Worm (Caenorhabditis elegans) whole organism, early embryonic: Measurements from ENCODE around the gene pept-1.

Experiments used
- B0310.2 ChIP-seq: sonication (generic microtip); optimal IDR thresholded peaks from 2 replicates; lab custom pipeline; 2016; ENCODE audit warnings: mild to moderate bottlenecking, missing genetic modification characterization, missing compliant biosample characterization
- F13C5.2 ChIP-seq: sonication (generic microtip); optimal IDR thresholded peaks from 2 replicates; lab custom pipeline; 2017; ENCODE audit warnings: mild to moderate bottlenecking, missing genetic modification characterization, inconsistent platforms, missing compliant biosample characterization
- aly-1 ChIP-seq: sonication (generic microtip); optimal IDR thresholded peaks from 2 replicates; lab custom pipeline; 2016; ENCODE audit warnings: missing genetic modification characterization, missing compliant biosample characterization
- ama-1 ChIP-seq: fragments of 150-350 bp; optimal IDR thresholded peaks from 2 replicates; lab custom pipeline; 2014
- ceh-13 ChIP-seq: fragments of 200-800 bp; sonication (Bioruptor generic); optimal IDR thresholded peaks from 2 replicates; lab custom pipeline; 2018; ENCODE audit warnings: mild to moderate bottlenecking, missing genetic modification characterization, missing compliant biosample characterization
- ceh-36 ChIP-seq: sonication (generic microtip); optimal IDR thresholded peaks from 2 replicates; lab custom pipeline; 2016; ENCODE audit warnings: missing genetic modification characterization, inconsistent platforms, missing compliant biosample characterization
- ets-7 ChIP-seq: sonication (generic microtip); optimal IDR thresholded peaks from 2 replicates; lab custom pipeline; 2016; ENCODE audit warnings: missing genotype, missing genetic modification characterization, missing compliant biosample characterization
- flt-1 ChIP-seq: fragments of 200-800 bp; sonication (Bioruptor generic); IDR thresholded peaks from 2 replicates; pipeline ENCODE4 v1.3.6; 2022; ENCODE audit warnings: missing genetic modification characterization, missing compliant biosample characterization
- hmbx-1 ChIP-seq: sonication (generic microtip); optimal IDR thresholded peaks from 2 replicates; lab custom pipeline; 2016; ENCODE audit warnings: mild to moderate bottlenecking, missing genetic modification characterization, missing compliant biosample characterization
- hmg-4 ChIP-seq: fragments of 200-800 bp; sonication (Bioruptor generic); optimal IDR thresholded peaks from 2 replicates; lab custom pipeline; 2018; ENCODE audit warnings: mild to moderate bottlenecking, missing genetic modification characterization, missing compliant biosample characterization
- hnd-1 ChIP-seq: sonication (generic microtip); optimal IDR thresholded peaks from 2 replicates; lab custom pipeline; 2016; ENCODE audit warnings: missing genetic modification characterization, missing compliant biosample characterization
- pes-1 ChIP-seq: fragments of 200-800 bp; sonication (Bioruptor generic); IDR thresholded peaks from 2 replicates; pipeline ENCODE4 v1.3.6; 2022; ENCODE audit warnings: missing genetic modification reagents, missing genetic modification characterization, missing compliant biosample characterization
- scrt-1 ChIP-seq: fragments of 200-800 bp; sonication (Bioruptor generic); IDR thresholded peaks from 2 replicates; pipeline ENCODE4 v1.3.6; 2022; ENCODE audit warnings: missing genetic modification characterization, missing compliant biosample characterization
- sea-1 ChIP-seq: fragments of 200-800 bp; sonication (Bioruptor generic); conservative IDR thresholded peaks from 2 replicates; pipeline ENCODE4 v1.3.6; 2022; ENCODE audit warnings: missing genetic modification characterization, missing compliant biosample characterization
- tbx-11 ChIP-seq: fragments of 200-800 bp; sonication (Bioruptor generic); IDR thresholded peaks from 2 replicates; pipeline ENCODE4 v1.3.6; 2022; ENCODE audit warnings: missing genetic modification characterization, missing compliant biosample characterization
- tbx-37 ChIP-seq: fragments of 200-800 bp; sonication (Bioruptor generic); conservative IDR thresholded peaks from 2 replicates; pipeline ENCODE4 v1.3.6; 2022; ENCODE audit warnings: missing genetic modification reagents, missing genetic modification characterization, missing compliant biosample characterization
- tra-4 ChIP-seq: sonication (generic microtip); optimal IDR thresholded peaks from 2 replicates; lab custom pipeline; 2017; ENCODE audit warnings: missing genetic modification characterization, missing compliant biosample characterization

Gene pept-1

ce11 chrX:6450839-6451491 lies 5.7 kb upstream of the pept-1 start, which contains the start of the genes grl-6 and K10C2.6:
TSS of gene grl-6 (minus strand) at chrX:6450939.
TSS of gene K10C2.6 (plus strand) at chrX:6451441.
- TF ChIP-seq pes-1 (GFP tag; lab: Robert Waterston, UW) (no peak), hmbx-1 (no peak), ceh-36 (tag; lab: Kevin White, UChicago) (no peak), hnd-1 (tag; lab: Kevin White, UChicago) (no peak)

ce11 chrX:6455157-6455556 lies 1.5 kb upstream of the pept-1 start, which contains the start of gene nas-33:
TSS of gene nas-33 (minus strand) at chrX:6455257.
- TF ChIP-seq tbx-37 (no peak), F13C5.2 (tag; lab: Kevin White, UChicago) (no peak), ceh-36 (tag; lab: Kevin White, UChicago) (no peak), aly-1 (tag; lab: Kevin White, UChicago) (no peak), pes-1 (GFP tag; lab: Robert Waterston, UW) (no peak), flt-1 (GFP tag; lab: Robert Waterston, UW) (no peak)

- TF ChIP-seq tbx-37 (no peak), aly-1 (tag; lab: Kevin White, UChicago) (no peak), hmg-4 (GFP tag; lab: Kevin White, UChicago) (no peak), B0310.2 (tag; lab: Kevin White, UChicago) (no peak), tra-4 (no peak), ceh-36 (tag; lab: Kevin White, UChicago) (no peak), flt-1 (GFP tag; lab: Robert Waterston, UW) (no peak), sea-1 (GFP tag; lab: Robert Waterston, UW) (no peak), tbx-11 (GFP tag; lab: Robert Waterston, UW) (no peak), pes-1 (GFP tag; lab: Robert Waterston, UW) (no peak), ceh-13 (GFP tag; lab: Kevin White, UChicago) (no peak), ama-1 (lab: Kevin White, UChicago) (no peak), ets-7 (tag; lab: Kevin White, UChicago) (no peak), scrt-1 (no peak), F13C5.2 (tag; lab: Kevin White, UChicago) (no peak)
These were observed 1.3 kb downstream of the pept-1 start for ce11 chrX:6458001-6458400.

- TF ChIP-seq hmbx-1 = no peak
- no peak for TF ChIP-seq ets-7 (tag; lab: Kevin White, UChicago)
- no peak for TF ChIP-seq ama-1 (lab: Kevin White, UChicago)
- no peak for TF ChIP-seq ceh-13 (GFP tag; lab: Kevin White, UChicago)
- no peak for TF ChIP-seq ceh-36 (tag; lab: Kevin White, UChicago)
- TF ChIP-seq tbx-11 (GFP tag; lab: Robert Waterston, UW) = no peak
- no peak for TF ChIP-seq aly-1 (tag; lab: Kevin White, UChicago)
- TF ChIP-seq flt-1 (GFP tag; lab: Robert Waterston, UW) = no peak
- no peak for TF ChIP-seq sea-1 (GFP tag; lab: Robert Waterston, UW)
- no peak for TF ChIP-seq pes-1 (GFP tag; lab: Robert Waterston, UW)
- TF ChIP-seq tbx-37 = no peak
- no peak for TF ChIP-seq F13C5.2 (tag; lab: Kevin White, UChicago)
- TF ChIP-seq hnd-1 (tag; lab: Kevin White, UChicago) = no peak
- TF ChIP-seq tra-4 = no peak
- no peak for TF ChIP-seq B0310.2 (tag; lab: Kevin White, UChicago)
- no peak for TF ChIP-seq hmg-4 (GFP tag; lab: Kevin White, UChicago)
These were observed 1.8 kb downstream of the pept-1 start for ce11 chrX:6458467-6458866.

ce11 chrX:6460123-6460522 lies 3.5 kb downstream of the pept-1 start:
- TF ChIP-seq flt-1 (GFP tag; lab: Robert Waterston, UW) (no peak), hmbx-1 (no peak), tbx-37 (no peak), tra-4 (no peak), hnd-1 (tag; lab: Kevin White, UChicago) (no peak), hmg-4 (GFP tag; lab: Kevin White, UChicago) (no peak), ceh-13 (GFP tag; lab: Kevin White, UChicago) (no peak), ama-1 (lab: Kevin White, UChicago) (no peak), scrt-1 (no peak), aly-1 (tag; lab: Kevin White, UChicago) (no peak), pes-1 (GFP tag; lab: Robert Waterston, UW) (no peak), F13C5.2 (tag; lab: Kevin White, UChicago) (no peak), tbx-11 (GFP tag; lab: Robert Waterston, UW) (no peak)

- TF ChIP-seq scrt-1 (no peak), ama-1 (lab: Kevin White, UChicago) (no peak), tbx-37 (no peak), ceh-13 (GFP tag; lab: Kevin White, UChicago) (no peak), hnd-1 (tag; lab: Kevin White, UChicago) (no peak), B0310.2 (tag; lab: Kevin White, UChicago) (no peak), sea-1 (GFP tag; lab: Robert Waterston, UW) (no peak), ceh-36 (tag; lab: Kevin White, UChicago) (no peak), F13C5.2 (tag; lab: Kevin White, UChicago) (no peak), flt-1 (GFP tag; lab: Robert Waterston, UW) (no peak), pes-1 (GFP tag; lab: Robert Waterston, UW) (no peak), aly-1 (tag; lab: Kevin White, UChicago) (no peak), hmg-4 (GFP tag; lab: Kevin White, UChicago) (no peak), ets-7 (tag; lab: Kevin White, UChicago) (no peak), hmbx-1 (no peak), tra-4 (no peak), tbx-11 (GFP tag; lab: Robert Waterston, UW) (no peak)
These were observed 5.1 kb downstream of the pept-1 start, which contains the start of gene K04E7.1 for ce11 chrX:6461729-6462128. TSS of gene K04E7.1 (plus strand) at chrX:6462029.

ce11 chrX:6462479-6462878 lies 5.8 kb downstream of the pept-1 start:
- TF ChIP-seq aly-1 (tag; lab: Kevin White, UChicago) = no peak
- TF ChIP-seq hmbx-1 = no peak
- TF ChIP-seq tbx-11 (GFP tag; lab: Robert Waterston, UW) = no peak
- no peak for TF ChIP-seq ets-7 (tag; lab: Kevin White, UChicago)
